Fruit fly (Drosophila melanogaster) whole organism, embryonic: ENCODE measurements around the gene 14-3-3epsilon.

Experiments used
- ATbp ChIP-seq: fragments of 200-800 bp; sonication (Bioruptor generic); optimal IDR thresholded peaks from 2 replicates; lab custom pipeline; 2017; ENCODE audit warnings: missing biosample characterization, mild to moderate bottlenecking, missing genetic modification characterization, missing genetic modification reagents
- B-H2 ChIP-seq: fragments of 200-800 bp; sonication (Bioruptor generic); optimal IDR thresholded peaks from 2 replicates; lab custom pipeline; 2018; ENCODE audit warnings: missing biosample characterization, mild to moderate bottlenecking, missing genetic modification characterization
- BEAF-32 ChIP-seq: fragments of 200-800 bp; sonication (Bioruptor generic); optimal IDR thresholded peaks from 3 replicates; lab custom pipeline; 2017; ENCODE audit warnings: missing biosample characterization, missing genetic modification characterization, mild to moderate bottlenecking, moderate library complexity, missing genetic modification reagents
- Bgb ChIP-seq: fragments of 200-800 bp; sonication (Bioruptor generic); IDR thresholded peaks from 2 replicates; pipeline ENCODE4 v1.3.6; 2022; ENCODE audit warnings: missing biosample characterization, missing genetic modification characterization; ENCODE audit not compliant: partially characterized antibody
- CG10565 ChIP-seq: fragments of 200-800 bp; sonication (Bioruptor generic); optimal IDR thresholded peaks from 3 replicates; lab custom pipeline; 2016; ENCODE audit warnings: missing biosample characterization, mild to moderate bottlenecking, missing genetic modification characterization
- CG11093 ChIP-seq: fragments of 200-800 bp; sonication (Bioruptor generic); IDR thresholded peaks from 3 replicates; pipeline ENCODE4 v1.3.6; 2022; ENCODE audit warnings: missing biosample characterization, missing genetic modification characterization
- CG12071 ChIP-seq: fragments of 200-800 bp; sonication (Bioruptor generic); optimal IDR thresholded peaks from 3 replicates; lab custom pipeline; 2018; ENCODE audit warnings: missing biosample characterization, mild to moderate bottlenecking, missing genetic modification characterization
- CG13894 ChIP-seq: fragments of 200-800 bp; sonication (Bioruptor generic); optimal IDR thresholded peaks from 3 replicates; lab custom pipeline; 2018; ENCODE audit warnings: missing biosample characterization, mild to moderate bottlenecking, missing genetic modification characterization, moderate library complexity
- CG15073 ChIP-seq: fragments of 200-800 bp; sonication (Bioruptor generic); optimal IDR thresholded peaks from 2 replicates; lab custom pipeline; 2016; ENCODE audit warnings: missing biosample characterization, missing genetic modification characterization
- CG18619 ChIP-seq: fragments of 200-800 bp; sonication (Bioruptor generic); optimal IDR thresholded peaks from 3 replicates; lab custom pipeline; 2017; ENCODE audit warnings: missing biosample characterization, mild to moderate bottlenecking, missing genetic modification characterization
- CG33213 ChIP-seq: fragments of 200-800 bp; sonication (Bioruptor generic); optimal IDR thresholded peaks from 3 replicates; lab custom pipeline; 2016; ENCODE audit warnings: missing biosample characterization, missing genetic modification characterization
- CG4360 ChIP-seq: fragments of 200-800 bp; sonication (Bioruptor generic); IDR thresholded peaks from 2 replicates; pipeline ENCODE4 v1.3.6; 2022; ENCODE audit warnings: missing biosample characterization, missing genetic modification characterization
- CG4617 ChIP-seq: fragments of 200-800 bp; sonication (Bioruptor generic); optimal IDR thresholded peaks from 3 replicates; lab custom pipeline; 2016; ENCODE audit warnings: missing biosample characterization, missing genetic modification characterization, borderline replicate concordance
- CG6654 ChIP-seq: fragments of 200-800 bp; sonication (Bioruptor generic); optimal IDR thresholded peaks from 2 replicates; lab custom pipeline; 2017; ENCODE audit warnings: missing biosample characterization, mild to moderate bottlenecking, missing genetic modification characterization
- CG7271 ChIP-seq: fragments of 200-800 bp; sonication (Bioruptor generic); optimal IDR thresholded peaks from 2 replicates; lab custom pipeline; 2018; ENCODE audit warnings: missing biosample characterization, mild to moderate bottlenecking, missing genetic modification characterization, moderate library complexity
- CG7839 ChIP-seq: fragments of 200-800 bp; sonication (Bioruptor generic); optimal IDR thresholded peaks from 3 replicates; lab custom pipeline; 2018; ENCODE audit warnings: missing biosample characterization, mild to moderate bottlenecking, missing genetic modification characterization, moderate library complexity
- CG7963 ChIP-seq: fragments of 200-800 bp; sonication (Bioruptor generic); IDR thresholded peaks from 3 replicates; pipeline ENCODE4 v1.3.6; 2022; ENCODE audit warnings: missing biosample characterization, missing genetic modification characterization; ENCODE audit not compliant: partially characterized antibody
- CG8089 ChIP-seq: fragments of 200-800 bp; sonication (Bioruptor generic); optimal IDR thresholded peaks from 3 replicates; lab custom pipeline; 2016; ENCODE audit warnings: missing biosample characterization, missing genetic modification characterization
- CG9797 ChIP-seq: fragments of 200-800 bp; sonication (Bioruptor generic); optimal IDR thresholded peaks from 3 replicates; lab custom pipeline; 2018; ENCODE audit warnings: missing biosample characterization, mild to moderate bottlenecking, missing genetic modification characterization
- CoRest ChIP-seq: fragments of 200-800 bp; sonication (Bioruptor generic); optimal IDR thresholded peaks from 3 replicates; lab custom pipeline; 2018; ENCODE audit warnings: missing biosample characterization, mild to moderate bottlenecking, missing genetic modification characterization, moderate library complexity
- Dp ChIP-seq: fragments of 200-800 bp; sonication (Bioruptor generic); optimal IDR thresholded peaks from 2 replicates; lab custom pipeline; 2018; ENCODE audit warnings: missing biosample characterization, mild to moderate bottlenecking, missing genetic modification characterization, moderate library complexity
- Fer1 ChIP-seq: fragments of 200-800 bp; sonication (Bioruptor generic); optimal IDR thresholded peaks from 2 replicates; lab custom pipeline; 2017; ENCODE audit warnings: missing biosample characterization, mild to moderate bottlenecking, missing genetic modification characterization
- HmgZ ChIP-seq: fragments of 200-800 bp; sonication (Bioruptor generic); optimal IDR thresholded peaks from 2 replicates; lab custom pipeline; 2018; ENCODE audit warnings: missing biosample characterization, mild to moderate bottlenecking, missing genetic modification characterization
- MESR4 ChIP-seq: fragments of 200-800 bp; sonication (Bioruptor generic); optimal IDR thresholded peaks from 2 replicates; lab custom pipeline; 2018; ENCODE audit warnings: missing biosample characterization, mild to moderate bottlenecking, missing genetic modification characterization, moderate library complexity
- MTF-1 ChIP-seq: fragments of 200-800 bp; sonication (Bioruptor generic); optimal IDR thresholded peaks from 2 replicates; lab custom pipeline; 2018; ENCODE audit warnings: missing biosample characterization, mild to moderate bottlenecking, missing genetic modification characterization, borderline replicate concordance
- Opbp ChIP-seq: fragments of 200-800 bp; sonication (Bioruptor generic); IDR thresholded peaks from 3 replicates; pipeline ENCODE4 v1.3.6; 2022; ENCODE audit warnings: missing biosample characterization, missing genetic modification characterization; ENCODE audit not compliant: partially characterized antibody
- PHDP ChIP-seq: fragments of 200-800 bp; sonication (Bioruptor generic); optimal IDR thresholded peaks from 3 replicates; lab custom pipeline; 2018; ENCODE audit warnings: missing biosample characterization, mild to moderate bottlenecking, missing genetic modification characterization, moderate library complexity
- Ravus ChIP-seq: fragments of 200-800 bp; sonication (Bioruptor generic); IDR thresholded peaks from 2 replicates; pipeline ENCODE4 v1.3.6; 2022; ENCODE audit warnings: missing biosample characterization, missing genetic modification characterization
- Sry-δ ChIP-seq: fragments of 200-800 bp; sonication (Bioruptor generic); optimal IDR thresholded peaks from 2 replicates; lab custom pipeline; 2016; ENCODE audit warnings: missing biosample characterization, missing genetic modification characterization
- Ssrp ChIP-seq: fragments of 200-800 bp; sonication (Bioruptor generic); optimal IDR thresholded peaks from 2 replicates; lab custom pipeline; 2018; ENCODE audit warnings: missing biosample characterization, mild to moderate bottlenecking, missing genetic modification characterization, moderate library complexity
- Usf ChIP-seq: fragments of 200-800 bp; sonication (Bioruptor generic); optimal IDR thresholded peaks from 2 replicates; lab custom pipeline; 2017; ENCODE audit warnings: missing genotype, missing biosample characterization, missing genetic modification characterization
- aop ChIP-seq: fragments of 200-800 bp; sonication (Bioruptor generic); IDR thresholded peaks from 2 replicates; pipeline ENCODE4 v1.3.6; 2022; ENCODE audit warnings: missing biosample characterization, missing genetic modification characterization
- br ChIP-seq: fragments of >200 bp; optimal IDR thresholded peaks from 2 replicates; lab custom pipeline; 2017
- chif ChIP-seq, 2 experiments: fragments of 200-800 bp; sonication (Bioruptor generic); optimal IDR thresholded peaks; 3 replicates each; lab custom pipeline; 2016; ENCODE audit warnings: missing biosample characterization in 2 of 2, missing genetic modification characterization in 2 of 2
- en ChIP-seq: fragments of 200-800 bp; sonication (Bioruptor generic); optimal IDR thresholded peaks from 2 replicates; lab custom pipeline; 2016; ENCODE audit warnings: missing biosample characterization, missing genetic modification characterization
- exex ChIP-seq: fragments of 200-800 bp; sonication (Bioruptor generic); optimal IDR thresholded peaks from 4 replicates; lab custom pipeline; 2018; ENCODE audit warnings: missing biosample characterization, mild to moderate bottlenecking, missing genetic modification characterization, moderate library complexity
- fu2 ChIP-seq: fragments of 200-800 bp; sonication (Bioruptor generic); optimal IDR thresholded peaks from 2 replicates; lab custom pipeline; 2016; ENCODE audit warnings: missing biosample characterization, missing genetic modification characterization
- gce ChIP-seq: fragments of 200-800 bp; sonication (Bioruptor generic); IDR thresholded peaks from 3 replicates; pipeline ENCODE4 v1.3.6; 2022; ENCODE audit warnings: missing biosample characterization, missing genetic modification characterization
- h ChIP-seq: fragments of >200 bp; optimal IDR thresholded peaks from 2 replicates; lab custom pipeline; 2017
- hkb ChIP-seq, 2 experiments: fragments of 200-800 bp in 1 of 2; fragments of >200 bp in 1 of 2; sonication (Bioruptor generic) in 1 of 2; IDR thresholded peaks in 1 of 2; optimal IDR thresholded peaks in 1 of 2; 2 replicates each; pipeline versions ENCODE4 v1.3.6 to Lab custom; 2017 to 2022; ENCODE audit warnings: missing biosample characterization in 1 of 2, missing genetic modification characterization in 1 of 2
- jumu ChIP-seq: fragments of 200-800 bp; sonication (Bioruptor generic); optimal IDR thresholded peaks from 3 replicates; lab custom pipeline; 2016; ENCODE audit warnings: missing biosample characterization, missing genetic modification characterization
- kay ChIP-seq: fragments of 200-800 bp; sonication (Bioruptor generic); optimal IDR thresholded peaks from 2 replicates; lab custom pipeline; 2016; ENCODE audit warnings: missing biosample characterization, missing genetic modification characterization
- luna ChIP-seq: fragments of 200-800 bp; sonication (Bioruptor generic); optimal IDR thresholded peaks from 2 replicates; lab custom pipeline; 2016; ENCODE audit warnings: missing biosample characterization, missing genetic modification characterization
- odd ChIP-seq: fragments of 200-800 bp; sonication (Bioruptor generic); optimal IDR thresholded peaks from 2 replicates; lab custom pipeline; 2017; ENCODE audit warnings: missing biosample characterization, mild to moderate bottlenecking, missing genetic modification characterization
- pnt ChIP-seq: fragments of 200-800 bp; sonication (Bioruptor generic); optimal IDR thresholded peaks from 3 replicates; lab custom pipeline; 2016; ENCODE audit warnings: missing biosample characterization, missing genetic modification characterization
- slbo ChIP-seq: fragments of 200-800 bp; sonication (Bioruptor generic); IDR thresholded peaks from 2 replicates; pipeline ENCODE4 v1.3.6; 2022; ENCODE audit warnings: missing biosample characterization, missing genetic modification characterization
- tin ChIP-seq: fragments of 200-800 bp; sonication (Bioruptor generic); optimal IDR thresholded peaks from 3 replicates; lab custom pipeline; 2016; ENCODE audit warnings: missing biosample characterization, missing genetic modification characterization
- trem ChIP-seq: fragments of 200-800 bp; optimal IDR thresholded peaks from 3 replicates; lab custom pipeline; 2019; ENCODE audit warnings: missing biosample characterization, mild to moderate bottlenecking, missing genetic modification characterization, moderate library complexity
- vnd ChIP-seq: fragments of 200-800 bp; sonication (Bioruptor generic); IDR thresholded peaks from 3 replicates; pipeline ENCODE4 v1.3.6; 2022; ENCODE audit warnings: missing biosample characterization, missing genetic modification characterization; ENCODE audit not compliant: partially characterized antibody
- zen2 ChIP-seq: fragments of 200-800 bp; sonication (Bioruptor generic); IDR thresholded peaks from 3 replicates; pipeline ENCODE4 v1.3.6; 2022; ENCODE audit warnings: missing biosample characterization, missing genetic modification characterization; ENCODE audit not compliant: partially characterized antibody
- zf30C ChIP-seq: fragments of 200-800 bp; sonication (Bioruptor generic); optimal IDR thresholded peaks from 3 replicates; lab custom pipeline; 2018; ENCODE audit warnings: missing biosample characterization, mild to moderate bottlenecking, missing genetic modification characterization

Gene 14-3-3epsilon

dm6 chr3R:18252578-18252977 is 10.2 kb downstream of the 14-3-3epsilon start, which contains the start of gene CG12320 (continued):
- TF ChIP-seq Usf (GFP tag; lab: Kevin White, UChicago) (no peak), chif (GFP tag; optimal IDR thresholded peaks at IDR 0.05; lab: Kevin White, UChicago) (no peak), Bgb (GFP tag; lab: Robert Waterston, UW) (no peak), Ravus (GFP tag; lab: Robert Waterston, UW) (no peak), CG10565 (GFP tag; lab: Kevin White, UChicago) (no peak), Opbp (GFP tag; lab: Robert Waterston, UW) (0 out of 3 replicates have a peak, but pooled peaks have one; percentile 28), fu2 (GFP tag; lab: Kevin White, UChicago) (no peak), jumu (no peak), CG15073 (GFP tag; lab: Kevin White, UChicago) (no peak), CG13894 (tag; lab: Kevin White, UChicago) (no peak), CG7963 (GFP tag; lab: Robert Waterston, UW) (no peak), odd (GFP tag; lab: Kevin White, UChicago) (no peak), ATbp (GFP tag; lab: Kevin White, UChicago) (no peak), aop (no peak), slbo (GFP tag; lab: Robert Waterston, UW) (no peak), CG7271 (tag; lab: Kevin White, UChicago) (no peak), trem (tag; lab: Kevin White, UChicago) (peak; percentile 77), zf30C (no peak), vnd (GFP tag; lab: Robert Waterston, UW) (no peak), hkb (optimal IDR thresholded peaks at IDR 0.05; lab: Kevin White, UChicago) (no peak), hkb (GFP tag; IDR thresholded peaks at IDR 0.05; lab: Robert Waterston, UW) (no peak), CG7839 (no peak), CG4360 (GFP tag; lab: Robert Waterston, UW) (no peak), Dp (peak; percentile 89), kay (no peak), B-H2 (GFP tag; lab: Kevin White, UChicago) (no peak), CG8089 (no peak), zen2 (GFP tag; lab: Robert Waterston, UW) (no peak), CG33213 (GFP tag; lab: Kevin White, UChicago) (no peak), pnt (GFP tag; lab: Kevin White, UChicago) (no peak), MTF-1 (GFP tag; lab: Kevin White, UChicago) (no peak), en (GFP tag; lab: Kevin White, UChicago) (no peak), gce (GFP tag; lab: Robert Waterston, UW) (no peak), HmgZ (tag; lab: Kevin White, UChicago) (peak; percentile 2), CG11093 (GFP tag; lab: Robert Waterston, UW) (no peak), CG18619 (no peak), h (no peak), CoRest (tag; lab: Kevin White, UChicago) (no peak), br (lab: Kevin White, UChicago) (no peak), MESR4 (GFP tag; lab: Kevin White, UChicago) (peak; percentile 42), BEAF-32 (peak; percentile 43), Sry-δ (GFP tag; lab: Kevin White, UChicago) (peak; percentile 41), PHDP (tag; lab: Kevin White, UChicago) (no peak), tin (GFP tag; lab: Kevin White, UChicago) (no peak), exex (tag; lab: Kevin White, UChicago) (no peak), Fer1 (GFP tag; lab: Kevin White, UChicago) (peak; percentile 5), CG6654 (GFP tag; lab: Kevin White, UChicago) (no peak), CG12071 (GFP tag; lab: Kevin White, UChicago) (no peak), luna (GFP tag; lab: Kevin White, UChicago) (no peak), CG4617 (peak; percentile 59), CG9797 (peak; percentile 0), Ssrp (tag; lab: Kevin White, UChicago) (no peak)
